Worm (Caenorhabditis elegans) whole organism, young adult: ENCODE data around the gene Y54G11A.19.

ENCODE experiments used
- Y56A3A.18 ChIP-seq: fragments of 200-800 bp; sonication (Bioruptor generic); IDR thresholded peaks from 2 replicates; pipeline ENCODE4 v1.3.6; 2022; ENCODE audit warnings: missing genetic modification reagents, missing genetic modification characterization, missing compliant biosample characterization
- ZK185.1 ChIP-seq: sonication (generic microtip); optimal IDR thresholded peaks from 2 replicates; lab custom pipeline; 2016; ENCODE audit warnings: mild to moderate bottlenecking, missing genetic modification characterization, missing compliant biosample characterization; ENCODE audit not compliant: poor library complexity, severe bottlenecking
- ama-1 ChIP-seq, 3 experiments: fragments of 150-350 bp in 1 of 3; sonication (generic microtip) in 2 of 3; optimal IDR thresholded peaks; 2 replicates each; lab custom pipeline; 2014 to 2018; ENCODE audit warnings: missing biosample characterization in 2 of 3, missing genetic modification characterization in 2 of 3, missing genetic modification reagents in 2 of 3
- atf-7 ChIP-seq: sonication (generic microtip); optimal IDR thresholded peaks from 2 replicates; lab custom pipeline; 2017; ENCODE audit warnings: mild to moderate bottlenecking, missing genetic modification characterization, missing compliant biosample characterization
- cebp-2 ChIP-seq: fragments of 200-800 bp; sonication (Bioruptor generic); IDR thresholded peaks from 2 replicates; pipeline ENCODE4 v1.3.6; 2022; ENCODE audit warnings: missing genetic modification characterization, missing compliant biosample characterization
- dpl-1 ChIP-seq: fragments of 150-350 bp; optimal IDR thresholded peaks from 2 replicates; lab custom pipeline; 2014; ENCODE audit warnings: missing biosample characterization, missing genetic modification reagents, missing genetic modification characterization
- efl-1 ChIP-seq: fragments of 150-350 bp; optimal IDR thresholded peaks from 2 replicates; lab custom pipeline; 2014; ENCODE audit warnings: missing biosample characterization, missing genetic modification reagents, missing genetic modification characterization
- egl-44 ChIP-seq: fragments of 200-800 bp; sonication (Bioruptor generic); IDR thresholded peaks from 2 replicates; pipeline ENCODE4 v1.3.6; 2022; ENCODE audit warnings: missing genetic modification reagents, missing genetic modification characterization, missing compliant biosample characterization
- lir-1 ChIP-seq: fragments of 200-800 bp; sonication (Bioruptor generic); conservative IDR thresholded peaks from 2 replicates; pipeline ENCODE4 v1.3.6; 2022; ENCODE audit warnings: missing genetic modification reagents, missing genetic modification characterization, missing compliant biosample characterization
- mcd-1 ChIP-seq: fragments of 200-800 bp; sonication (Bioruptor generic); IDR thresholded peaks from 2 replicates; pipeline ENCODE4 v1.3.6; 2022; ENCODE audit warnings: missing genetic modification reagents, missing genetic modification characterization, missing compliant biosample characterization
- nhr-179 ChIP-seq: sonication (generic microtip); optimal IDR thresholded peaks from 2 replicates; lab custom pipeline; 2016; ENCODE audit warnings: mild to moderate bottlenecking, missing genetic modification characterization, missing compliant biosample characterization
- unc-62 ChIP-seq: fragments of 150-350 bp; optimal IDR thresholded peaks from 2 replicates; lab custom pipeline; 2014; ENCODE audit warnings: missing biosample characterization, missing genetic modification reagents, missing genetic modification characterization
- zfh-2 ChIP-seq: fragments of 200-800 bp; sonication (Bioruptor generic); conservative IDR thresholded peaks from 2 replicates; pipeline ENCODE4 v1.3.6; 2022; ENCODE audit warnings: missing genetic modification reagents, missing genetic modification characterization, missing compliant biosample characterization
- ztf-26 ChIP-seq: sonication (generic microtip); optimal IDR thresholded peaks from 2 replicates; lab custom pipeline; 2017; ENCODE audit warnings: missing genetic modification characterization, missing compliant biosample characterization

ce11 chrII:14256779-14257178, at the start of gene Y54G11A.19:
- TF ChIP-seq zfh-2 (GFP tag; lab: Robert Waterston, UW) (no peak), atf-7 (tag; lab: Kevin White, UChicago) (no peak), efl-1 (GFP tag; lab: Kevin White, UChicago) (no peak), Y56A3A.18 (GFP tag; lab: Robert Waterston, UW) (no peak), nhr-179 (tag; lab: Kevin White, UChicago) (no peak), dpl-1 (GFP tag; lab: Kevin White, UChicago) (no peak), ZK185.1 (tag; lab: Kevin White, UChicago) (no peak), ama-1 (optimal IDR thresholded peaks at IDR 0.05; lab: Kevin White, UChicago) (no peak), ama-1 (GFP tag; optimal IDR thresholded peaks at IDR 0.05; lab: Kevin White, UChicago) (no peak), cebp-2 (GFP tag; lab: Robert Waterston, UW) (no peak), egl-44 (GFP tag; lab: Robert Waterston, UW) (no peak), unc-62 (GFP tag; lab: Kevin White, UChicago) (no peak), lir-1 (GFP tag; lab: Robert Waterston, UW) (no peak), ztf-26 (tag; lab: Kevin White, UChicago) (no peak), mcd-1 (GFP tag; lab: Robert Waterston, UW) (no peak)
